Worm (Caenorhabditis elegans): Measurements from ENCODE around the gene max-2.
"Not testable (repeated sequence)": the region's sequence is repeated elsewhere in the genome, so short reads cannot be mapped to it uniquely, and the experiment has no call there.

The max-2 gene

ce11 chrII:13065251-13065650 is 39.6 kb upstream of the max-2 start:
- TF ChIP-seq nfya-1 (tag; optimal IDR thresholded peaks at IDR 0.05; ENCODE audit: insufficient read depth): peak; percentile 39
- TF ChIP-seq nhr-77 (tag; optimal IDR thresholded peaks at IDR 0.05): no peak
- no peak for TF ChIP-seq ceh-28 (tag; optimal IDR thresholded peaks at IDR 0.05)
- no peak for TF ChIP-seq nhr-28 (tag; optimal IDR thresholded peaks at IDR 0.05)
- TF ChIP-seq mdl-1 (tag; optimal IDR thresholded peaks at IDR 0.05): peak; percentile 32

ce11 chrII:13059196-13059595 is 33.6 kb upstream of the max-2 start:
- TF ChIP-seq mml-1 (tag; optimal IDR thresholded peaks at IDR 0.05): no peak
- no peak for TF ChIP-seq sea-2 (GFP tag; optimal IDR thresholded peaks at IDR 0.05)
- no peak for TF ChIP-seq zag-1 (tag; optimal IDR thresholded peaks at IDR 0.05)
- TF ChIP-seq mdl-1 (tag; optimal IDR thresholded peaks at IDR 0.05): no peak
- TF ChIP-seq nhr-237 (tag; optimal IDR thresholded peaks at IDR 0.05): no peak
- TF ChIP-seq pha-4 (tag; optimal IDR thresholded peaks at IDR 0.05): no peak
- no peak for TF ChIP-seq tbx-2 (tag; optimal IDR thresholded peaks at IDR 0.05)
- no peak for TF ChIP-seq elt-3 (tag; optimal IDR thresholded peaks at IDR 0.05)
- no peak for TF ChIP-seq elt-2 (tag; optimal IDR thresholded peaks at IDR 0.05)
- TF ChIP-seq nhr-77 (tag; optimal IDR thresholded peaks at IDR 0.05): no peak
- no peak for TF ChIP-seq nhr-76 (tag; optimal IDR thresholded peaks at IDR 0.05)
- TF ChIP-seq ceh-16 (tag; optimal IDR thresholded peaks at IDR 0.05): no peak

- TF ChIP-seq ceh-9 (tag; optimal IDR thresholded peaks at IDR 0.05) (no peak), snpc-4 (tag; optimal IDR thresholded peaks at IDR 0.05) (no peak), elt-1 (tag; optimal IDR thresholded peaks at IDR 0.05) (no peak), skn-1 (tag; optimal IDR thresholded peaks at IDR 0.05) (no peak), daf-12 (tag; optimal IDR thresholded peaks at IDR 0.05) (no peak), hmg-11 (tag; optimal IDR thresholded peaks at IDR 0.05) (no peak), fkh-10 (GFP tag; optimal IDR thresholded peaks at IDR 0.05) (no peak), ceh-82 (tag; optimal IDR thresholded peaks at IDR 0.05) (no peak)
Measured at ce11 chrII:13056580-13056979, 30.9 kb upstream of the max-2 start, which contains the start of gene zyx-1. Gene zyx-1, plus strand, starts transcription at chrII:13056910.

ce11 chrII:13053443-13053842 is 27.8 kb upstream of the max-2 start:
- peak; percentile 35 for TF ChIP-seq nhr-23 (tag; optimal IDR thresholded peaks at IDR 0.05)
- TF ChIP-seq pha-4 (tag; optimal IDR thresholded peaks at IDR 0.05): no peak

- no peak for TF ChIP-seq aly-2 (tag; optimal IDR thresholded peaks at IDR 0.05)
- no peak for TF ChIP-seq pqm-1 (tag; optimal IDR thresholded peaks at IDR 0.05)
- TF ChIP-seq elt-2 (tag; optimal IDR thresholded peaks at IDR 0.05): no peak
Measured at ce11 chrII:13050050-13050449, 24.4 kb upstream of the max-2 start.

ce11 chrII:13047609-13048008 is 22.0 kb upstream of the max-2 start, which contains the start of gene F42G4.2:
Gene F42G4.2, plus strand, starts transcription at chrII:13047909.
- TF ChIP-seq elt-3, nhr-28, snpc-4 (tag; optimal IDR thresholded peaks at IDR 0.05): not testable (repeated sequence)

- TF ChIP-seq ceh-28 (tag; optimal IDR thresholded peaks at IDR 0.05): peak; percentile 67
Measured at ce11 chrII:13047106-13047505, 21.5 kb upstream of the max-2 start, which contains the start of gene F42G4.7. Gene F42G4.7, minus strand, starts transcription at chrII:13047290.

- not testable (repeated sequence) for TF ChIP-seq ZK546.5, ceh-82, nhr-23 (tag; optimal IDR thresholded peaks at IDR 0.05)
Measured at ce11 chrII:13043433-13044054, 17.9 kb upstream of the max-2 start, which contains the start of gene puf-6. Gene puf-6, minus strand, starts transcription at chrII:13043445.
